Worm (Caenorhabditis elegans) whole organism, young adult: ENCODE data around the gene metl-9.

Experiments
- dpl-1 ChIP-seq: fragments of 150-350 bp; optimal IDR thresholded peaks from 2 replicates; lab custom pipeline; 2014; ENCODE audit warnings: missing biosample characterization, missing genetic modification reagents, missing genetic modification characterization
- snpc-1.3 ChIP-seq: sonication (generic microtip); optimal IDR thresholded peaks from 2 replicates; lab custom pipeline; 2017; ENCODE audit warnings: missing genetic modification characterization, mild to moderate bottlenecking, missing compliant biosample characterization, antibody characterized with exemption, moderate library complexity, missing genotype, missing genetic modification reagents; ENCODE audit not compliant: insufficient read depth
- snpc-4 ChIP-seq, 5 experiments: fragments of 150-350 bp in 1 of 5; sonication (generic microtip) in 4 of 5; optimal IDR thresholded peaks; 2 replicates each; lab custom pipeline; 2014 to 2018; ENCODE audit warnings: missing genetic modification characterization in 5 of 5, missing biosample characterization in 3 of 5, antibody characterized with exemption in 2 of 5, mild to moderate bottlenecking in 2 of 5, missing compliant biosample characterization in 2 of 5, missing genotype in 2 of 5, moderate library complexity in 2 of 5, missing genetic modification reagents in 1 of 5

DNA sequence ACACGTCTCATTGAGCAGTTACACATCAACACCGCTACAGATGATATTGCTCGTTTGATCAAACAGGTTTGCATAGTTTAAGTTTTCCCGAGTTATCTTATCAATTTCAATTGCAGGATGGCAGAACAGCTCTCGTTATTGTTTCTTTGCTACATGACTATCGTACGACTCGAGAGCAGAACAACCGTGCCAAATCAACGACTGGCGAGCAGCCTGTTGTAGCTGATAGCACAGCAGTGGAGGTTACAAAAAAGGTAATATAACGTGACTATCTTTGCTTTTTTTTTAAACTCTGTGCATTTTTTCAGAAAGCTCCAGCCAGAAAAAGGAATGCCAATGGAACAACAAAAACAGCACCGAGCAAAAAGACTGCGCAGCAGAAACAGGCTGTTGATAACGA lies 23.4 kb upstream of the metl-9 start:
- no peak for TF ChIP-seq snpc-1.3 (tag; lab: Kevin White, UChicago)
- TF ChIP-seq snpc-4 (GFP tag; optimal IDR thresholded peaks at IDR 0.05; lab: Kevin White, UChicago) = no peak
- TF ChIP-seq snpc-4 (tag; optimal IDR thresholded peaks at IDR 0.05; lab: Kevin White, UChicago) = no peak
- TF ChIP-seq dpl-1 (GFP tag; lab: Kevin White, UChicago) = no peak
